Worm (Caenorhabditis elegans): ENCODE results near the gene F19B10.10.

Gene F19B10.10

DNA sequence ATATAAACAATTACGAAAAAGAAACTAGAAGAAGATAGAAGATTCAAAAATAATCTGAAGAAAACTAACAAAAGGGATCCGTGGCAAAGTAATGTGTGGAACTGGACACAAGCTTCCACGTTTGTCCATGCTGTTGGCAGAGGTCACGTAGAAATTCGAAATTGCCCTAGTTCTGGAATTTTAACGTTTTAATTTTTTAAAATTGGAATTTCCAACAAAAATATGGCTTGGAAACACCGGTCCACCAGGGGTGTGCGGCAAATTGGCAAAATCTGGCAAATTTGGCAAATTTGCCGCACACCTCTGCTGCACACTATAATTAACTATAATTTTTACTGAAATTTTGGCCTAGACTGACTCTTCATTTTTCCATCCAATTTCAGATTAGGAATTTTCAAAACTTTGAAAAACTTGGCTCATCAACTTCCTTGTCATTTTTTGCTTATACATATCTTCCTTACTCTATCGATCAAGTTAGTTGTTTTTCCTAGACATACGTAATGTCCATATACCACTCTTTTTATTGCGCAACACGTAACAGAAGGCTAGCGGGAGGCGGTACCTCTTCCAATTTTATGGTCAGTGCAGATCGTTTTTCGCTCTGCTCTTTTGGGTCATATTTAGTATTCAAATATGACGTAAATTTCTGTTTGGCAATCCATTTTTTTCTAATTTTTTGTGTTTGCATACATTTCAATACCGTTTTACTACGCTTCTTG is at the start of gene F19B10.10:
Gene F19B10.10, minus strand, starts transcription at position 51 of the 719 bp plus-strand sequence.
- no peak for TF ChIP-seq unc-62 (GFP tag; optimal IDR thresholded peaks at IDR 0.05 in 1 of 2)
- TF ChIP-seq unc-62 (tag; optimal IDR thresholded peaks at IDR 0.05), result no peak
- no peak for TF ChIP-seq F10B5.3 (tag; optimal IDR thresholded peaks at IDR 0.05)
- TF ChIP-seq ZK546.5 (tag; optimal IDR thresholded peaks at IDR 0.05), result no peak
- no peak for TF ChIP-seq lin-29 (GFP tag; IDR thresholded peaks at IDR 0.05)
- TF ChIP-seq Y48G9A.11 (GFP tag; IDR thresholded peaks at IDR 0.05), result no peak
- TF ChIP-seq zfp-3 (GFP tag; conservative IDR thresholded peaks at IDR 0.05), result no peak
- no peak for TF ChIP-seq spr-3 (GFP tag; optimal IDR thresholded peaks at IDR 0.05)
- no peak for TF ChIP-seq attf-4 (tag; optimal IDR thresholded peaks at IDR 0.05)
- TF ChIP-seq hlh-11 (tag; optimal IDR thresholded peaks at IDR 0.05), result no peak

ce11 chrII:3727996-3728395 is 46.8 kb upstream of the F19B10.10 start, which contains the start of gene C46E10.8:
C46E10.8 (minus strand) TSS chrII:3728096.
- TF ChIP-seq unc-62 (GFP tag; optimal IDR thresholded peaks at IDR 0.05 in 1 of 2), result peak in 1 of 2 experiments; percentile 28
- TF ChIP-seq unc-62 (tag; optimal IDR thresholded peaks at IDR 0.05), result no peak
- no peak for TF ChIP-seq ceh-44 (GFP tag; IDR thresholded peaks at IDR 0.05)

ce11 chrII:3724175-3724715 is 43.0 kb upstream of the F19B10.10 start, which contains the start of gene C46E10.1:
C46E10.1 (plus strand) TSS chrII:3724225.
- TF ChIP-seq Y75B8A.6 (GFP tag; IDR thresholded peaks at IDR 0.05) (no peak), aha-1 (tag) (peak; percentile 90)

ce11 chrII:3721016-3721415 is 39.8 kb upstream of the F19B10.10 start, which contains the start of gene C46E10.3:
C46E10.3 (plus strand) TSS chrII:3721316.
- TF ChIP-seq tra-1 (GFP tag; IDR thresholded peaks at IDR 0.05) (no peak), dve-1 (tag; optimal IDR thresholded peaks at IDR 0.05; ENCODE audit: insufficient read depth) (no peak), fkh-10 (GFP tag; optimal IDR thresholded peaks at IDR 0.05) (no peak), mdt-29 (GFP tag; IDR thresholded peaks at IDR 0.05) (no peak), unc-130 (GFP tag; optimal IDR thresholded peaks at IDR 0.05) (no peak)

ce11 chrII:3716961-3717360 is 35.7 kb upstream of the F19B10.10 start, which contains the start of gene fbxc-52:
fbxc-52 (plus strand) TSS chrII:3717261.
- no peak for TF ChIP-seq pqm-1 (tag; optimal IDR thresholded peaks at IDR 0.05)
- TF ChIP-seq madf-5 (GFP tag; IDR thresholded peaks at IDR 0.05), result no peak
- no peak for TF ChIP-seq T26A8.4 (GFP tag; IDR thresholded peaks at IDR 0.05)

DNA sequence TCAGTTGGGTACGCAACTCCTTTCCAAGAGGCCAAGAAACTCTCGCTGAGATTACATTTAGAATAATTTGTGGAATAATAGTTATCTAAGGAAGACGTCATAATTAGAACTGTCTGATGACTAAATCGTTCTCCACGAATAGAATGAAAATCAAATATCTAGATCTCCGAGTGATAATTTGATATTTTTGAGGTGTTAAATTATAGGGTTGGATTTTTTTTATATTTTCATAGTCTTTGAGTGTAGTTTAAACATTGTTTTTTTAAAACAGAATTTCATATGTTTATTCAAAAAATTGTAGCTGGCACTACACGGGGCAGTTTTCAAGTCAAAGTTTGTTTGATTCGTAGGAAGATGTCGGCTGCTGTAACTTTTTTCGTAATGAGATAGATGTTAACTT is 35.2 kb upstream of the F19B10.10 start, which contains the start of gene srh-99:
Gene srh-99, minus strand, starts transcription at position 101 of the 400 bp plus-strand sequence.
- TF ChIP-seq ceh-32 (tag; optimal IDR thresholded peaks at IDR 0.05; ENCODE audit: poor library complexity), result no peak

DNA sequence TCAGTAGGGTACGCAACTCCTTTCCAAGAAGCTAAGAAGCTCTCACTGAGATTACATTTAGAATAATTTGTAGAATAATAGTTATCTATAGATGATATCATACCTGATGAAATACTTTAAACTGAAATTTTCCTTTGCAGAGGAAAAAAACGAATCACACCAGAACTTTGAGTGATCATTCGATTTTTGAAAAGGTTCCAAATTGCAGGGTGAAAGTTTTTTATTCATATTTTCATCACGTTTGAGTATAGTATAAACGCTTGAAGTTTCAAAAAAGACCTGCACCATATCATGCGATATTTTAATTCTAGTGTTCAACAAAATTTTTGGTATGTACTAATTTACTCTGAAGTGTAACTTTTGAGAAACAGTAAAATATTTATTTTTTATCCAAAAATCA is 33.4 kb upstream of the F19B10.10 start, which contains the start of gene srh-100:
Gene srh-100, minus strand, starts transcription at position 101 of the 400 bp plus-strand sequence.
- TF ChIP-seq attf-4 (tag; optimal IDR thresholded peaks at IDR 0.05) (no peak), jun-1 (tag; optimal IDR thresholded peaks at IDR 0.05) (no peak), nhr-6 (tag; optimal IDR thresholded peaks at IDR 0.05) (no peak), egl-27 (tag; optimal IDR thresholded peaks at IDR 0.05) (no peak), skn-1 (tag; optimal IDR thresholded peaks at IDR 0.05) (no peak), tra-1 (GFP tag; IDR thresholded peaks at IDR 0.05) (no peak), lsy-2 (tag; optimal IDR thresholded peaks at IDR 0.05) (no peak), unc-39 (tag; optimal IDR thresholded peaks at IDR 0.05) (no peak), zip-11 (GFP tag; IDR thresholded peaks at IDR 0.05) (no peak), Y75B8A.6 (GFP tag; IDR thresholded peaks at IDR 0.05) (no peak), mxl-3 (GFP tag; optimal IDR thresholded peaks at IDR 0.05) (no peak), egl-43 (GFP tag; IDR thresholded peaks at IDR 0.05) (no peak)
